Fruit fly (Drosophila melanogaster) whole organism, embryonic: ENCODE results near the gene Rpn2.
A peak's percentile ranks its signal among the peaks of the same experiment; 100 is the strongest.

Experiments
- B-H2 ChIP-seq: fragments of 200-800 bp; sonication (Bioruptor generic); optimal IDR thresholded peaks from 2 replicates; lab custom pipeline; 2018; ENCODE audit warnings: missing biosample characterization, mild to moderate bottlenecking, missing genetic modification characterization
- CG10267 ChIP-seq: fragments of 200-800 bp; sonication (Bioruptor generic); optimal IDR thresholded peaks from 2 replicates; lab custom pipeline; 2018; ENCODE audit warnings: missing biosample characterization, mild to moderate bottlenecking, missing genetic modification characterization, moderate library complexity
- CG10565 ChIP-seq: fragments of 200-800 bp; sonication (Bioruptor generic); optimal IDR thresholded peaks from 3 replicates; lab custom pipeline; 2016; ENCODE audit warnings: missing biosample characterization, mild to moderate bottlenecking, missing genetic modification characterization
- CG11560 ChIP-seq: fragments of 200-800 bp; sonication (Bioruptor generic); IDR thresholded peaks from 3 replicates; pipeline ENCODE4 v1.3.6; 2022; ENCODE audit warnings: missing biosample characterization, missing genetic modification characterization
- CG12155 ChIP-seq: fragments of 200-800 bp; sonication (Bioruptor generic); optimal IDR thresholded peaks from 3 replicates; lab custom pipeline; 2016; ENCODE audit warnings: missing biosample characterization, missing genetic modification characterization
- CG13123 ChIP-seq: fragments of 200-800 bp; sonication (Bioruptor generic); optimal IDR thresholded peaks from 2 replicates; lab custom pipeline; 2016; ENCODE audit warnings: missing biosample characterization, missing genetic modification characterization
- CG13424 ChIP-seq: fragments of 200-800 bp; sonication (Bioruptor generic); optimal IDR thresholded peaks from 2 replicates; lab custom pipeline; 2019; ENCODE audit warnings: missing biosample characterization, mild to moderate bottlenecking, missing genetic modification characterization, moderate library complexity
- CG14710 ChIP-seq: fragments of 200-800 bp; sonication (Bioruptor generic); optimal IDR thresholded peaks from 3 replicates; lab custom pipeline; 2019; ENCODE audit warnings: missing biosample characterization, mild to moderate bottlenecking, missing genetic modification characterization, moderate library complexity
- CG15514 ChIP-seq: fragments of 200-800 bp; sonication (Bioruptor generic); optimal IDR thresholded peaks from 3 replicates; lab custom pipeline; 2017; ENCODE audit warnings: missing biosample characterization, missing genetic modification characterization, mild to moderate bottlenecking, moderate library complexity, missing genetic modification reagents
- CG2129 ChIP-seq: fragments of 200-800 bp; sonication (Bioruptor generic); IDR thresholded peaks from 2 replicates; pipeline ENCODE4 v1.3.6; 2022; ENCODE audit warnings: missing biosample characterization, missing genetic modification characterization; ENCODE audit not compliant: partially characterized antibody
- CG34376 ChIP-seq: fragments of 200-800 bp; sonication (Bioruptor generic); optimal IDR thresholded peaks from 2 replicates; lab custom pipeline; 2018; ENCODE audit warnings: missing biosample characterization, mild to moderate bottlenecking, missing genetic modification characterization
- CG4328 ChIP-seq: fragments of 200-800 bp; sonication (Bioruptor generic); optimal IDR thresholded peaks from 3 replicates; lab custom pipeline; 2017; ENCODE audit warnings: missing biosample characterization, missing genetic modification reagents, missing genetic modification characterization
- CG4424 ChIP-seq: fragments of 200-800 bp; sonication (Bioruptor generic); optimal IDR thresholded peaks from 3 replicates; lab custom pipeline; 2016; ENCODE audit warnings: missing biosample characterization, missing genetic modification characterization
- CG4707 ChIP-seq: fragments of 200-800 bp; sonication (Bioruptor generic); optimal IDR thresholded peaks from 2 replicates; lab custom pipeline; 2018; ENCODE audit warnings: missing biosample characterization, mild to moderate bottlenecking, missing genetic modification characterization, moderate library complexity
- CG4730 ChIP-seq: fragments of 200-800 bp; sonication (Bioruptor generic); IDR thresholded peaks from 2 replicates; pipeline ENCODE4 v1.3.6; 2022; ENCODE audit warnings: missing biosample characterization, missing genetic modification characterization
- CG6272 ChIP-seq: fragments of 200-800 bp; sonication (Bioruptor generic); IDR thresholded peaks from 2 replicates; pipeline ENCODE4 v1.3.6; 2022; ENCODE audit warnings: missing biosample characterization, missing genetic modification characterization
- CG6683 ChIP-seq: fragments of 200-800 bp; sonication (Bioruptor generic); optimal IDR thresholded peaks from 2 replicates; lab custom pipeline; 2017; ENCODE audit warnings: missing biosample characterization, mild to moderate bottlenecking, missing genetic modification characterization, missing genetic modification reagents
- CG8089 ChIP-seq: fragments of 200-800 bp; sonication (Bioruptor generic); optimal IDR thresholded peaks from 3 replicates; lab custom pipeline; 2016; ENCODE audit warnings: missing biosample characterization, missing genetic modification characterization
- CG9932 ChIP-seq: fragments of 200-800 bp; sonication (Bioruptor generic); IDR thresholded peaks from 2 replicates; pipeline ENCODE4 v1.3.6; 2022; ENCODE audit warnings: missing biosample characterization, missing genetic modification characterization
- Dek ChIP-seq: fragments of 200-800 bp; sonication (Bioruptor generic); optimal IDR thresholded peaks from 3 replicates; lab custom pipeline; 2019; ENCODE audit warnings: missing biosample characterization, mild to moderate bottlenecking, missing genetic modification characterization, moderate library complexity
- Dip3 ChIP-seq: fragments of 200-800 bp; sonication (Bioruptor generic); optimal IDR thresholded peaks from 3 replicates; lab custom pipeline; 2016; ENCODE audit warnings: missing biosample characterization, missing genetic modification characterization
- E2f1 ChIP-seq: fragments of 200-800 bp; sonication (Bioruptor generic); IDR thresholded peaks from 2 replicates; pipeline ENCODE4 v1.3.6; 2022; ENCODE audit warnings: missing biosample characterization, missing genetic modification characterization
- Elba2 ChIP-seq: fragments of 200-800 bp; sonication (Bioruptor generic); optimal IDR thresholded peaks from 3 replicates; lab custom pipeline; 2016; ENCODE audit warnings: missing biosample characterization, missing genetic modification characterization
- Gsc ChIP-seq: fragments of 200-800 bp; sonication (Bioruptor generic); IDR thresholded peaks from 2 replicates; pipeline ENCODE4 v1.3.6; 2022; ENCODE audit warnings: missing biosample characterization, missing genetic modification characterization
- Hmx ChIP-seq: fragments of 200-800 bp; sonication (Bioruptor generic); optimal IDR thresholded peaks from 2 replicates; lab custom pipeline; 2016; ENCODE audit warnings: missing biosample characterization, missing genetic modification characterization
- NC2α ChIP-seq: fragments of 200-800 bp; sonication (Bioruptor generic); optimal IDR thresholded peaks from 2 replicates; lab custom pipeline; 2016; ENCODE audit warnings: missing biosample characterization, missing genetic modification characterization
- NFAT ChIP-seq: fragments of 200-800 bp; sonication (Bioruptor generic); IDR thresholded peaks from 2 replicates; pipeline ENCODE4 v1.3.6; 2022; ENCODE audit warnings: missing biosample characterization, missing genetic modification characterization
- NK7.1 ChIP-seq: fragments of 200-800 bp; sonication (Bioruptor generic); optimal IDR thresholded peaks from 3 replicates; lab custom pipeline; 2016; ENCODE audit warnings: missing biosample characterization, missing genetic modification characterization
- Neu2 ChIP-seq: fragments of 200-800 bp; sonication (Bioruptor generic); optimal IDR thresholded peaks from 3 replicates; lab custom pipeline; 2016; ENCODE audit warnings: missing biosample characterization, missing genetic modification characterization, borderline replicate concordance
- Nf-YA ChIP-seq: fragments of 200-800 bp; sonication (Bioruptor generic); IDR thresholded peaks from 2 replicates; pipeline ENCODE4 v1.3.6; 2022; ENCODE audit warnings: missing biosample characterization, missing genetic modification characterization
- Nf-YC ChIP-seq: fragments of 200-800 bp; optimal IDR thresholded peaks from 3 replicates; lab custom pipeline; 2019; ENCODE audit warnings: missing biosample characterization, mild to moderate bottlenecking, missing genetic modification characterization, moderate library complexity
- Tbp ChIP-seq: fragments of >200 bp; optimal IDR thresholded peaks from 2 replicates; lab custom pipeline; 2018; ENCODE audit warnings: missing biosample characterization, missing genetic modification characterization
- ap ChIP-seq: fragments of 200-800 bp; sonication (Bioruptor generic); IDR thresholded peaks from 2 replicates; pipeline ENCODE4 v1.3.6; 2022; ENCODE audit warnings: missing biosample characterization, missing genetic modification characterization
- bcd ChIP-seq: fragments of 200-800 bp; sonication (Bioruptor generic); optimal IDR thresholded peaks from 2 replicates; lab custom pipeline; 2017; ENCODE audit warnings: missing biosample characterization, mild to moderate bottlenecking, missing genetic modification characterization
- corto ChIP-seq: fragments of 200-800 bp; sonication (Bioruptor generic); optimal IDR thresholded peaks from 2 replicates; lab custom pipeline; 2016; ENCODE audit warnings: missing biosample characterization, mild to moderate bottlenecking, missing genetic modification characterization, moderate library complexity
- cwo ChIP-seq: fragments of 200-800 bp; sonication (Bioruptor generic); optimal IDR thresholded peaks from 3 replicates; lab custom pipeline; 2017; ENCODE audit warnings: missing biosample characterization, missing genetic modification characterization, mild to moderate bottlenecking, moderate library complexity, missing genetic modification reagents
- esg ChIP-seq: fragments of 200-800 bp; sonication (Bioruptor generic); conservative IDR thresholded peaks from 2 replicates; pipeline ENCODE4 v1.3.6; 2022; ENCODE audit warnings: missing biosample characterization, missing genetic modification characterization
- fd3F ChIP-seq: fragments of 200-800 bp; sonication (Bioruptor generic); optimal IDR thresholded peaks from 2 replicates; lab custom pipeline; 2018; ENCODE audit warnings: missing biosample characterization, mild to moderate bottlenecking, missing genetic modification characterization, moderate library complexity
- ftz-f1 ChIP-seq: fragments of 200-800 bp; sonication (Bioruptor generic); optimal IDR thresholded peaks from 2 replicates; lab custom pipeline; 2016; ENCODE audit warnings: missing biosample characterization, missing genetic modification characterization
- gro ChIP-seq: fragments of 200-800 bp; sonication (Bioruptor generic); optimal IDR thresholded peaks from 2 replicates; lab custom pipeline; 2016; ENCODE audit warnings: missing biosample characterization, missing genetic modification characterization
- gsb ChIP-seq: fragments of 200-800 bp; sonication (Bioruptor generic); IDR thresholded peaks from 2 replicates; pipeline ENCODE4 v1.3.6; 2022; ENCODE audit warnings: missing biosample characterization, missing genetic modification characterization
- ham ChIP-seq: fragments of 200-800 bp; sonication (Bioruptor generic); IDR thresholded peaks from 2 replicates; pipeline ENCODE4 v1.3.6; 2022; ENCODE audit warnings: missing biosample characterization, missing genetic modification characterization
- hb ChIP-seq: fragments of 200-800 bp; sonication (Bioruptor generic); IDR thresholded peaks from 3 replicates; pipeline ENCODE4 v1.3.6; 2022; ENCODE audit warnings: missing biosample characterization, missing genetic modification characterization; ENCODE audit not compliant: partially characterized antibody
- hth ChIP-seq: fragments of >200 bp; optimal IDR thresholded peaks from 2 replicates; lab custom pipeline; 2017; ENCODE audit warnings: inconsistent platforms
- maf-S ChIP-seq: fragments of 200-800 bp; sonication (Bioruptor generic); optimal IDR thresholded peaks from 2 replicates; lab custom pipeline; 2016; ENCODE audit warnings: missing biosample characterization, missing genetic modification characterization
- nau ChIP-seq: fragments of 200-800 bp; sonication (Bioruptor generic); optimal IDR thresholded peaks from 3 replicates; lab custom pipeline; 2017; ENCODE audit warnings: missing biosample characterization, mild to moderate bottlenecking, missing genetic modification characterization, missing genetic modification reagents
- org-1 ChIP-seq: fragments of 200-800 bp; sonication (Bioruptor generic); optimal IDR thresholded peaks from 2 replicates; lab custom pipeline; 2017; ENCODE audit warnings: missing biosample characterization, missing genetic modification characterization
- row ChIP-seq: fragments of 200-800 bp; sonication (Bioruptor generic); IDR thresholded peaks from 3 replicates; pipeline ENCODE4 v1.3.6; 2022; ENCODE audit warnings: missing biosample characterization, missing genetic modification characterization
- sr ChIP-seq: fragments of 200-800 bp; sonication (Bioruptor generic); IDR thresholded peaks from 3 replicates; pipeline ENCODE4 v1.3.6; 2022; ENCODE audit warnings: missing biosample characterization, missing genetic modification characterization
- tap ChIP-seq: fragments of 200-800 bp; optimal IDR thresholded peaks from 3 replicates; lab custom pipeline; 2019; ENCODE audit warnings: missing biosample characterization, mild to moderate bottlenecking, missing genetic modification characterization, moderate library complexity

Rpn2 gene

DNA sequence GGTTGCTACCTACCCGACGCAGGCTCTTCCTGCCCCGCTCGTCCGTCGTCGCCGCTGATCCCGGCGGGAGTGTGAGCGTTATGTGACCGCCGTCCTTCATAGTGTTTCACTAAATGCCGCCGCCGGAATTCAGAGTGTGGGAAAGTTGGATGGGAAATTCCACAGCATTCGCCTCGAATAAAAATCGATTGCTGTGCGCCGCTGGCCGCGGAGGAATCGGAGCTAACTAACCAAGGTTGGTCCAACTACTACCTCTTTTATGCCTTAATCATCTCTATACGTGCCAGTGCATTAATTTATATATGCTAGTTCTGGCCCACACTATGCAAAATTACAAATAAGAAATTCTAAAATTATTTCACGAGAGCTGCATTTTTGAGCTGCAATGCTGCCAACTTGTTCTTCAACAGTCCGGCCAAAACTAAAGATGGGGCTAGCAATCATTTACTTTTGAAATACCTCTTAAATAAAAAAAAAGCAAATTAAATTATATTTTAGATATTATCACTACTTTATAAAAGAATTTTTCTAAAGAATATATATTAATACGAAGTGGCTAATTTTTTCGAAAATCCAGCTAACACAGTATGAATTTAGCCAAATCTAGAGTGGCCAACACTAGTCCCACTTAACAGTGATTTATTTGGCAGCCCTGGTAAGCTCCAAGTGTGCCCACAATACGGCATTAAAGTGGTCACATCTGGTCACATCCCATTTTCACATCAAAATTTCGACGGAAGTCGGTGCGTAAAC is 40.8 kb upstream of the Rpn2 start, which contains the start of the genes alpha-Man-Ib and Pdhb (continued):
- TF ChIP-seq CG4707 (no peak), CG14710 (tag; lab: Kevin White, UChicago) (peak; percentile 98), maf-S (GFP tag; lab: Kevin White, UChicago) (peak; percentile 20), CG4424 (GFP tag; lab: Kevin White, UChicago) (peak; percentile 81), CG13123 (GFP tag; lab: Kevin White, UChicago) (peak; percentile 69), hth (lab: Kevin White, UChicago) (no peak), CG8089 (GFP tag; lab: Kevin White, UChicago) (no peak), cwo (peak; percentile 25), CG13424 (peak; percentile 87), bcd (GFP tag; lab: Kevin White, UChicago) (no peak), Dek (tag; lab: Kevin White, UChicago) (peak; percentile 88), Gsc (GFP tag; lab: Robert Waterston, UW) (0 out of 2 replicates have a peak, but pooled peaks have one; percentile 49), CG4730 (GFP tag; lab: Robert Waterston, UW) (peak; percentile 65), hb (no peak), Tbp (no peak), Hmx (GFP tag; lab: Kevin White, UChicago) (no peak), B-H2 (GFP tag; lab: Kevin White, UChicago) (peak; percentile 82), CG15514 (GFP tag; lab: Kevin White, UChicago) (peak; percentile 83), Dip3 (peak; percentile 26), ham (GFP tag; lab: Robert Waterston, UW) (0 out of 2 replicates have a peak, but pooled peaks have one; percentile 34), CG9932 (GFP tag; lab: Robert Waterston, UW) (peak; percentile 93), CG10565 (GFP tag; lab: Kevin White, UChicago) (no peak), row (GFP tag; lab: Robert Waterston, UW) (peak; percentile 97), CG6683 (GFP tag; lab: Kevin White, UChicago) (peak; percentile 42), fd3F (GFP tag; lab: Kevin White, UChicago) (peak; percentile 75), CG2129 (GFP tag; lab: Robert Waterston, UW) (no peak), ap (0 out of 2 replicates have a peak, but pooled peaks have one; percentile 32), CG12155 (GFP tag; lab: Kevin White, UChicago) (peak; percentile 73), CG4328 (GFP tag; lab: Kevin White, UChicago) (peak; percentile 71), corto (GFP tag; lab: Kevin White, UChicago) (no peak), NC2α (GFP tag; lab: Kevin White, UChicago) (no peak), nau (GFP tag; lab: Kevin White, UChicago) (no peak), ftz-f1 (GFP tag; lab: Kevin White, UChicago) (no peak), CG34376 (no peak), Nf-YC (tag; lab: Kevin White, UChicago) (peak; percentile 75), Neu2 (GFP tag; lab: Kevin White, UChicago) (no peak), sr (no peak), Elba2 (GFP tag; lab: Kevin White, UChicago) (peak; percentile 69), org-1 (GFP tag; lab: Kevin White, UChicago) (peak; percentile 53), NFAT (GFP tag; lab: Robert Waterston, UW) (peak; percentile 83), CG10267 (tag; lab: Kevin White, UChicago) (peak; percentile 82), gsb (no peak), CG11560 (tag; lab: Robert Waterston, UW) (peak; percentile 53; the same call in 1 of the 3 replicates), Nf-YA (GFP tag; lab: Robert Waterston, UW) (0 out of 2 replicates have a peak, but pooled peaks have one; percentile 45), esg (GFP tag; lab: Robert Waterston, UW) (peak; percentile 79), CG6272 (GFP tag; lab: Robert Waterston, UW) (peak; percentile 78), NK7.1 (GFP tag; lab: Kevin White, UChicago) (no peak), tap (tag; lab: Kevin White, UChicago) (no peak), E2f1 (peak; percentile 74), gro (GFP tag; lab: Kevin White, UChicago) (no peak)
